Fruit fly (Drosophila melanogaster) S2 (cell line): ENCODE measurements around the gene mxc.

Experiments used
- CG8478 ChIP-seq: fragments of >200 bp; optimal IDR thresholded peaks from 2 replicates; lab custom pipeline; 2018
- CTCF ChIP-seq, 2 experiments: fragments of >200 bp; optimal IDR thresholded peaks; 2 replicates each; lab custom pipeline; 2018

DNA sequence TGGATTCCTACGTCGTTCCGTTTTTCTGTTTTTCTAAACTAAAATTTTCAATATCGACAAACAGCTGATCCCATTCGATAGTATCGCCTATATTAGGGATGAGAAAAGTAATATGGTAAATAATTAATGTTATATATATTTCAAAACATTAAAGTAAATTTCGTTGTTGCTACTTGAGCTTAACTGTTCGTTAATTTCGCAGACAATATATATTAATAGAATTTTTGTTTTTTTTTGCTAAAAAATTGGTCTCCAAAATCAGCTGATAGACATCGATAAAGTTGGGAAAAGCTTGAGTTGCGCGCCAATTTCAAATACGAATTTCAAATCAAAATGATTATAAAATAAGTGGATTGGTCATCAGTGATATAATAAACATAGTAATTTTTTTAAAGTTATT lies 46.9 kb downstream of the mxc start, which contains the start of gene CG12118:
- TF ChIP-seq CTCF (optimal IDR thresholded peaks at IDR 0.05; lab: Kevin White, UChicago) (no peak), CG8478 (lab: Kevin White, UChicago) (no peak)
